Worm (Caenorhabditis elegans): ENCODE results near the gene zip-10.
A peak's percentile ranks its signal among the peaks of the same experiment; 100 is the strongest.

ce11 chrV:11605227-11605626, 45.3 kb downstream of the zip-10 start:
- no peak for TF ChIP-seq mab-5 (tag; optimal IDR thresholded peaks at IDR 0.05)
- no peak for TF ChIP-seq alr-1 (tag; optimal IDR thresholded peaks at IDR 0.05)
- TF ChIP-seq snpc-4 (tag; optimal IDR thresholded peaks at IDR 0.05), result no peak
- no peak for TF ChIP-seq ztf-11 (tag; optimal IDR thresholded peaks at IDR 0.05)
- no peak for TF ChIP-seq blmp-1 (tag; optimal IDR thresholded peaks at IDR 0.05; ENCODE audit: insufficient read depth)
- TF ChIP-seq lin-13 (GFP tag; optimal IDR thresholded peaks at IDR 0.05), result no peak
- TF ChIP-seq crh-2 (tag; optimal IDR thresholded peaks at IDR 0.05), result no peak
- no peak for TF ChIP-seq ztf-4 (tag; optimal IDR thresholded peaks at IDR 0.05)
- no peak for TF ChIP-seq R02D3.7 (tag; optimal IDR thresholded peaks at IDR 0.05)
- TF ChIP-seq ZK546.5 (tag; optimal IDR thresholded peaks at IDR 0.05), result no peak
- TF ChIP-seq nhr-11 (tag; optimal IDR thresholded peaks at IDR 0.05), result no peak
- peak; percentile 27 for TF ChIP-seq F13H6.1 (tag; optimal IDR thresholded peaks at IDR 0.05)

Measured in whole organism, L2 larva.